Worm (Caenorhabditis elegans) whole organism, L4/young adult: Measurements from ENCODE around the gene sodh-2.

ENCODE experiments used
- W03F9.2 ChIP-seq: fragments of 150-350 bp; optimal IDR thresholded peaks from 2 replicates; lab custom pipeline; 2014; ENCODE audit warnings: missing biosample characterization, missing genetic modification characterization
- dao-5 ChIP-seq: sonication (generic microtip); optimal IDR thresholded peaks from 2 replicates; lab custom pipeline; 2016; ENCODE audit warnings: missing genotype, missing genetic modification characterization, moderate library complexity, missing compliant biosample characterization
- him-1 ChIP-seq: sonication (generic microtip); optimal IDR thresholded peaks from 2 replicates; lab custom pipeline; 2016; ENCODE audit warnings: missing genotype, missing genetic modification reagents, missing genetic modification characterization, missing compliant biosample characterization

DNA sequence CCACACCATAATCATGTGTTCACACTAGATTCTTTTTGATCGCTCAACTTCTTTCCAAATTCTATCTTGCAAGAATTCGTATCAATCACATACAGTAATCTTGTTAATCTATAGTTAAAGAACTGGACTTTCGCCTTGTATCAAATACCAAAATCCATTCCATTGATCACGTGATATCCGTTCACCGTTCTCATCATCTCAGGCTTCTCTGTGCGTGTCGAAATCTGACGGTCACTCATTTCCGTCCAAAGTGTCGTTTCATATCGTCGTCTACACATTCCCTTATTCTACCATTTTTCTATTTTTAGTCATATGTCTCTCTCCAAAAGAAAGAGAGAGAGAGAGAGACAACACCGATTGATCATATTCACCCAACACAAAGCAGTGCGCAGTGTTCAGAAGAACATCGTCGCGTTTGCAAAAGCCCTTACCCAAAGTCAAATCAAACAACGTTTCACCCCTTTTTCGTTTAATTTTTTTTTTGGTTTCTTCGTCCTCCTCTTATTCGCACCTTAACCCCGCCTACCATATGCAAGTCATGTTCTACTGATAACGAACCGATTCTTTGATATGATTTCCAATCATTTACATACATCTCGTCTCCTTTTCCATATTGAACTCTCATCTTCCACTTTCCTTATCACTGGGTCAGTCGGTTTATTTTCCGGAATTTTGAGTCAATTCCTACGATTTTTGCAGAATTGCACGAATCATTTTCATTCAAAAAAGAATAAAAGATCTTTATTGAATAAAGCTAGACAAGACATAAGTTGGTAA lies 31.8 kb downstream of the sodh-2 start:
- no peak for TF ChIP-seq him-1
- no peak for TF ChIP-seq dao-5 (tag; lab: Kevin White, UChicago)
- TF ChIP-seq W03F9.2 = no peak
